Fruit fly (Drosophila melanogaster): ENCODE measurements around the gene Brd.

DNA sequence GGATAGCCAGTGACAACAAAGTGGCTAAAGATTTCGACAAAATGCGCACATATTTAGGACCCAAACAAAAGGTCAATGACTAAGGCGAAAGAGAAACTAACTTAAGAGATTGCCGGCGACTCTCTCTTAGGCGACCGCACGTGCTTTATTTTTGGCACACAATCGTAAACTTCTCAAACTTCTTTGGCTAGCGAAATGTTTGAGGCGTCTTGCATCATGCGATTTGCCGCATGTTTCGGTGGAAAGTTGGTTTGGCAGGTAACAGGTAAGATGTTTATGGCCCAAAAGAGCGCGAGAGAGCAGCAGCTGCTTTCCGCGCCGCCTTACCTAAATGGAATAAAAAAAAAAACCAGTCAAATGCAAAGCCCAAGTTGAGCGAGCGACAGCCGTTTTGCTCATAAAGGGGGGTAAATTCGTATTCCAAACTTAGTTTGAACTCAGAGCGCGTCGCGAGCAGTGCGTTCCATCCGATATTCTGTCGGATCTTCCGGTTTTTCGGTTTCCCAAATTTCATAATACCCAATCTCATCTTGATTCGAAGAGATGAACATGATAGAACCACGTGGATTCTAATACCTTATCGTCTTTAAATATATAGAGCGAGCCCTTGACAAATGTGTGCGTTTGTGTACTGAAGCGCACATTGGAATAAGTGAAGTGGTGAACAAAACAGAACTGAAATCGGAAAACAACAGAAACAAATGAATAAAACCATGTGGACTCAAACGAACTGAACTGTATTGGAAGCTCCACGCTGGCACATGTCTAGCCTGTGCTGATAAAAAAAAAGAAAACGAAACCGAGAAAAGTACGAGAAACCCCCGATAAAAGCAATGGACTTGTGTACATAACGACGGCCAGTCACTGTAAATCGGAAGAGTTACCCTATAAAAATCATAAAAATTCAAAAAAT lies 14.8 kb downstream of the Brd start:
- TF ChIP-seq HLH106 (tag; optimal IDR thresholded peaks at IDR 0.05) (no peak), Dfd (GFP tag; optimal IDR thresholded peaks at IDR 0.05) (no peak), rgr (GFP tag; optimal IDR thresholded peaks at IDR 0.05) (no peak), Myc (optimal IDR thresholded peaks at IDR 0.05) (no peak), dl (GFP tag; optimal IDR thresholded peaks at IDR 0.05; ENCODE audit: insufficient read depth in 1 of 2, partially characterized antibody in 2 of 2) (peak; percentile 90 to 97), lola (GFP tag; optimal IDR thresholded peaks at IDR 0.05) (no peak), Dif (GFP tag; optimal IDR thresholded peaks at IDR 0.05; ENCODE audit: partially characterized antibody) (peak; percentile 99), CG32264 (GFP tag; optimal IDR thresholded peaks at IDR 0.05) (no peak), GATAd (GFP tag; optimal IDR thresholded peaks at IDR 0.05) (no peak), brk (GFP tag; optimal IDR thresholded peaks at IDR 0.05) (no peak)
